Fruit fly (Drosophila melanogaster) Kc167 (cell line): ENCODE results near the gene ND-B8.

Source experiments
- Myc ChIP-seq: fragments of >200 bp; optimal IDR thresholded peaks from 2 replicates; lab custom pipeline; 2017; ENCODE audit warnings: missing external identifiers
- h ChIP-seq: fragments of >200 bp; optimal IDR thresholded peaks from 3 replicates; lab custom pipeline; 2018; ENCODE audit warnings: missing external identifiers
- insv ChIP-seq: fragments of >200 bp; optimal IDR thresholded peaks from 3 replicates; lab custom pipeline; 2018; ENCODE audit warnings: missing external identifiers
- ttk ChIP-seq: sonication (Bioruptor generic); optimal IDR thresholded peaks from 2 replicates; lab custom pipeline; 2017; ENCODE audit warnings: missing external identifiers

dm6 chr2L:4418819-4419218 lies 35.6 kb upstream of the ND-B8 start:
- TF ChIP-seq h: no peak
- no peak for TF ChIP-seq insv (lab: Kevin White, UChicago)
- TF ChIP-seq ttk: no peak
- TF ChIP-seq Myc (lab: Kevin White, UChicago): no peak
